Fruit fly (Drosophila melanogaster): ENCODE data around the gene CG2129.

CG2129 gene

DNA sequence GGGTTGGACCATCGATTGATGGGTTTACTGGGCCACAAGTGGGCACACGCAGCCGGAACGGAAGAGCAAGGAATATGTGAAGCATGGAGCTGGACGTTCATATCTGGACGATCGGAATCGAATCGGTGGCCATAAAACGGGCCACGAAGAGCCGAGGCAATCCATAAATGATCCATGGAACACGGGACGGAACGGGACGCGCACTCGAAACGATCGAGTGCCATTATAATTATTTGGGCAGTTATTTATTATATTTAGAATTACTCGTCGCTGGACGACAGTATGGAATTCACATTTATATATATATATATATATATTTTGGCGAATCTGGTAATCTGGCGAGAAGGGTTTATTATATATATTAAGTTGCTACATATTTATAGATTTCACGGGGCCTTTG lies 37.7 kb upstream of the CG2129 start:
- no peak for TF ChIP-seq CG8301 (tag; optimal IDR thresholded peaks at IDR 0.05)
- TF ChIP-seq CG14655 (GFP tag; optimal IDR thresholded peaks at IDR 0.05), result no peak
- no peak for TF ChIP-seq fd96Ca (GFP tag; IDR thresholded peaks at IDR 0.05)
- TF ChIP-seq CG10348 (GFP tag; IDR thresholded peaks at IDR 0.05), result no peak
- no peak for TF ChIP-seq rn (GFP tag; IDR thresholded peaks at IDR 0.05)
- no peak for TF ChIP-seq CG8159 (tag; optimal IDR thresholded peaks at IDR 0.05)
- TF ChIP-seq CG9948 (tag; optimal IDR thresholded peaks at IDR 0.05), result no peak
- no peak for TF ChIP-seq Ets98B (GFP tag; IDR thresholded peaks at IDR 0.05)
- TF ChIP-seq CG34367 (tag; optimal IDR thresholded peaks at IDR 0.05), result no peak
- no peak for TF ChIP-seq CG13204 (GFP tag; optimal IDR thresholded peaks at IDR 0.05)
- no peak for TF ChIP-seq Pif1B (GFP tag; optimal IDR thresholded peaks at IDR 0.05)
- TF ChIP-seq CG12605 (GFP tag; IDR thresholded peaks at IDR 0.05), result no peak
- TF ChIP-seq D1 (tag; optimal IDR thresholded peaks at IDR 0.05), result no peak
- TF ChIP-seq CG4496 (GFP tag; IDR thresholded peaks at IDR 0.05), result no peak
- no peak for TF ChIP-seq Snoo (tag; optimal IDR thresholded peaks at IDR 0.05)

DNA sequence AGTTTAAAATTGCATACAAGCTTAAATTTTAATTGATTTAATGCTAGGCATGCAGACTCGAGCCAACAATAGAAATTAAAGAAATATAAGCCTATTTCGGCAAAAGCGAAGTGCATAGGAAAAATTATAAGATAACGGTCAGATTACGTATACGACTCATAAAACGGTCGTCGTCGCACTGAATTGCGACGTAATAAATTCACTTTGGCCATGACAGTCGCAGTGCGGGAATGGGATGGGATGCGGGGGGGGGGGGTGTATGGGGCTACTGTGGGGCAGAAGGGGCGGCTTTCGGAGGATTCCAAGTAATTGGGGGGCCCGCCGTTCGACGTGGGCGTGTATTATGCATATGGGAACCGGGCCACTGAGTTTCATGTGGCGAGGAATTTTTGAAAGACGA lies 34.7 kb upstream of the CG2129 start:
- TF ChIP-seq EcR (GFP tag; optimal IDR thresholded peaks at IDR 0.05), result no peak
- no peak for TF ChIP-seq CG8301 (tag; optimal IDR thresholded peaks at IDR 0.05)
- TF ChIP-seq CG12605 (GFP tag; IDR thresholded peaks at IDR 0.05), result no peak
- no peak for TF ChIP-seq CG10348 (GFP tag; IDR thresholded peaks at IDR 0.05)
- no peak for TF ChIP-seq D1 (tag; optimal IDR thresholded peaks at IDR 0.05)
- no peak for TF ChIP-seq CG8159 (tag; optimal IDR thresholded peaks at IDR 0.05)
- TF ChIP-seq CG9948 (tag; optimal IDR thresholded peaks at IDR 0.05), result no peak
- no peak for TF ChIP-seq Snoo (tag; optimal IDR thresholded peaks at IDR 0.05)
- TF ChIP-seq rn (GFP tag; IDR thresholded peaks at IDR 0.05), result no peak
- no peak for TF ChIP-seq CG13204 (GFP tag; optimal IDR thresholded peaks at IDR 0.05)
- no peak for TF ChIP-seq CG34367 (tag; optimal IDR thresholded peaks at IDR 0.05)
- TF ChIP-seq CG17806 (tag; optimal IDR thresholded peaks at IDR 0.05), result no peak
- no peak for TF ChIP-seq CG32121 (GFP tag; IDR thresholded peaks at IDR 0.05)
- TF ChIP-seq Pif1B (GFP tag; optimal IDR thresholded peaks at IDR 0.05), result no peak
- TF ChIP-seq Pif1A (GFP tag; optimal IDR thresholded peaks at IDR 0.05), result no peak
- no peak for TF ChIP-seq gl (tag; optimal IDR thresholded peaks at IDR 0.05)
- no peak for TF ChIP-seq CG14655 (GFP tag; optimal IDR thresholded peaks at IDR 0.05)

dm6 chrX:8112715-8113114 lies 32.9 kb upstream of the CG2129 start:
- TF ChIP-seq fd96Ca (GFP tag; IDR thresholded peaks at IDR 0.05), result 0 out of 3 replicates have a peak, but pooled peaks have one; percentile 14
- TF ChIP-seq rn (GFP tag; IDR thresholded peaks at IDR 0.05), result no peak

DNA sequence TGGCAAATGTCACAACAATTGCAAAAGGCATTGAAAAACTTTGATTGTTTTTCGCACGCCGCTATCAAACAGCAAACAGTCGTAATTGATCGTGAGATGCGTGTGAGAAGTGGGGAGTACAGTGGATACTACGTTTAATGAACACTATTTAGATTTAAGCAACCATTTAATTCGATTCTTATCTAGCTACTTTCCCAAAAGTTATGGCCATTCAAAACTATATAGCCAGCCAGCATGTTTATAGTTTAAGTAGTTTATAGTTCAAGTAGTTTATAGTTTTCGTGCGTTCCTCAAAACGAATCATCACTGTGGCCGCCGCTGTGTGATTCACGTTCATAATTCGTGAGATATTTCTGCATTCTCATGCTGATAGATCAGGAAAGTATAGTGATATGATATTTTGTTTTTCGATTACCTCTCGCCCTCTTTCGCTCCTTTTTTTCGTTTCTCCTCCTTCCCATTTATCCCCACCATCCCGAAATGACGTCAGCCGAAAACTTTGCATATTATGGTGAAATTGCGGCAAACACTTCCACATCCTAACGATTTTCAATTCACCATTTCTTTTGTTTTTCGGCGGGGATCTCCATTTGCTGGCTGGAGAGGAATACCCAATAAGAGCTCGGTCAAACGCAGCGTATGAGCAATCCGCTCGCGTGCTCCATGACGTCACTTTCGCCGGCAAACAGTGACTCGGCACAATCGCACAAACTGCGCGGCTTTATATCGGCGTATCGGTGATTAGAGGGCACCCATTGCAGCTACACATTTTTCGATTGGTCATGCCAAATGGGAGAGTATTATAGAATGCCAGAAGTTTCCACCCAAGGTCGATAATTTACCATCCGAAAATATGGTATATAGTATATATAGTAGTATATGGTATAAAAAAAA lies 32.0 kb upstream of the CG2129 start:
- TF ChIP-seq CG15710 (tag; optimal IDR thresholded peaks at IDR 0.05), result peak; percentile 8
- TF ChIP-seq CG9948 (tag; optimal IDR thresholded peaks at IDR 0.05), result peak; percentile 5
- no peak for TF ChIP-seq gl (tag; optimal IDR thresholded peaks at IDR 0.05)
- TF ChIP-seq fd96Ca (GFP tag; IDR thresholded peaks at IDR 0.05), result 0 out of 3 replicates have a peak, but pooled peaks have one; percentile 10

DNA sequence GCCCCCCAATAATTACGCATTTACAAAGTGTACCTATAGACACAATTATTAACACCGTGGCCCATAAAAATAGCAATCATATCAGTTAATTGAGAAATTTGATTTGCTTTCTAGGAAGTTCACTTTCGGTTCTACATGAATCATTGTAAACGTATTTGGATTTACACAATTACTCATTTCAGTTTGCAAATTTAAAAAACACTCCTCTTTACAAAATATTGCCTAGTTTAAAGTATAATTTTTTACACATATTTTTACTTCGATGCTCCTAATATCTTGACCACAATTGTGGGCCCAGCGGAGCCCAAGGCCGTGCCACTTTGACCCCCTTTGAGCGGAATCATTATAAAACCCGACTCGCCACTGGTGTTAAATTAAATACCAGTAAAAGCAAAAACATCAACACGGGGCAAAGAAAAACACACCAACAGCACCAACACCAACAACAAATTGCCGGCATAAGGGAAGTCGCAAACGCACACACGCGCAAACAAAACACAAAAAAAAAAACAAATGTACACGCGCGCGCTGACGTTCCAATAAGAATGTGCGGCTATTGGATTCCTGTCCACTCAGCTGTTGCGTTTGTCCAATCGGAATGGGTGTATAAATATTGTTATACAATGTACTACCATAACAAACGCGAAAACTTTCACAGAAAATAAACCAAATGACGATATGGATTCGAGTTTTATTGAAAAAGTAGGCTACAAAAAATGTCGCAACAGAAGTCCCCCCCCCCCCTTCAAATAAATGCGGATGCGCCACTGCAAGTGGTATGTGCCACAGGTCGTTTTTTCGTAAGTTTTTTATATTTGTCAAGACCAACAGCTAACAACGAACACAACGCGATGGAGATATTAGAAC lies 30.9 kb upstream of the CG2129 start:
- TF ChIP-seq Ets98B (GFP tag; IDR thresholded peaks at IDR 0.05) (peak; percentile 14), fd96Ca (GFP tag; IDR thresholded peaks at IDR 0.05) (peak; percentile 19; the same call in 1 of the 3 replicates), gl (tag; optimal IDR thresholded peaks at IDR 0.05) (no peak), CG32121 (GFP tag; IDR thresholded peaks at IDR 0.05) (peak; percentile 7; the same call in 1 of the 2 replicates), CG17806 (tag; optimal IDR thresholded peaks at IDR 0.05) (peak; percentile 20), CG10348 (GFP tag; IDR thresholded peaks at IDR 0.05) (no peak), CG9948 (tag; optimal IDR thresholded peaks at IDR 0.05) (peak; percentile 16), CG8301 (tag; optimal IDR thresholded peaks at IDR 0.05) (no peak), CG15710 (tag; optimal IDR thresholded peaks at IDR 0.05) (peak; percentile 6), CG13204 (GFP tag; optimal IDR thresholded peaks at IDR 0.05) (no peak), CG4496 (GFP tag; IDR thresholded peaks at IDR 0.05) (peak; percentile 50; the same call in 2 of the 3 replicates), Pif1B (GFP tag; optimal IDR thresholded peaks at IDR 0.05) (no peak), CG12605 (GFP tag; IDR thresholded peaks at IDR 0.05) (no peak), EcR (GFP tag; optimal IDR thresholded peaks at IDR 0.05) (no peak), CG8159 (tag; optimal IDR thresholded peaks at IDR 0.05) (peak; percentile 22), CG14655 (GFP tag; optimal IDR thresholded peaks at IDR 0.05) (no peak), CG34367 (tag; optimal IDR thresholded peaks at IDR 0.05) (no peak), Snoo (tag; optimal IDR thresholded peaks at IDR 0.05) (no peak), Pif1A (GFP tag; optimal IDR thresholded peaks at IDR 0.05) (peak; percentile 7), rn (GFP tag; IDR thresholded peaks at IDR 0.05) (no peak), D1 (tag; optimal IDR thresholded peaks at IDR 0.05) (no peak)

DNA sequence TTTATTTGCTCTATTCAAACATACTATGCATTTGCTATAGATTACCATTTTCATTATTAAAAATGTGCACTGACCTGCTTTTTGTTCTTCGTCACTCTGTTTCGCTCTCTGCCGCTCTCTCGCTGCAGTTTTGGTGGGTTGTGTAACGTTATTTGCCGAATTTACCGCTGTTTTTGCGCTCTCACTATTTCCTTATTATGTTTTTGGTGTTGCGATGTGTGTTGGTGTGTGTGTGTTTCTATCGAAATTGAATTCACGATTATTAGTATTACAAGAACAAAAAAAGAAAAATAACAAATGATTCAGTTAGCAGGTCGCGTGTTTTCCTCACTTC lies 30.3 kb upstream of the CG2129 start:
- TF ChIP-seq CG15710 (tag; optimal IDR thresholded peaks at IDR 0.05) (no peak), Pif1A (GFP tag; optimal IDR thresholded peaks at IDR 0.05) (no peak)

Data from whole organism, pupa.